Worm (Caenorhabditis elegans) whole organism, young adult: Measurements from ENCODE around the gene vps-45.

ENCODE experiments used
- B0261.1 ChIP-seq: sonication (generic microtip); optimal IDR thresholded peaks from 2 replicates; lab custom pipeline; 2016; ENCODE audit warnings: mild to moderate bottlenecking, missing genetic modification characterization, moderate library complexity, missing compliant biosample characterization
- B0336.3 ChIP-seq: fragments of 200-800 bp; sonication (Bioruptor generic); IDR thresholded peaks from 2 replicates; pipeline ENCODE4 v1.3.6; 2022; ENCODE audit warnings: missing genetic modification characterization, missing compliant biosample characterization
- C06A6.2 ChIP-seq: fragments of 200-800 bp; sonication (Bioruptor generic); conservative IDR thresholded peaks from 2 replicates; pipeline ENCODE4 v1.3.6; 2022; ENCODE audit warnings: missing genetic modification characterization, missing compliant biosample characterization
- D2030.7 ChIP-seq: fragments of 200-800 bp; sonication (Bioruptor generic); IDR thresholded peaks from 2 replicates; pipeline ENCODE4 v1.3.6; 2022; ENCODE audit warnings: missing genetic modification reagents, missing genetic modification characterization, missing compliant biosample characterization
- F22D6.2 ChIP-seq: sonication (generic microtip); optimal IDR thresholded peaks from 2 replicates; lab custom pipeline; 2016; ENCODE audit warnings: mild to moderate bottlenecking, missing genetic modification characterization, missing compliant biosample characterization
- F49E8.2 ChIP-seq: sonication (generic microtip); optimal IDR thresholded peaks from 3 replicates; lab custom pipeline; 2017; ENCODE audit warnings: missing genetic modification characterization, mild to moderate bottlenecking, missing compliant biosample characterization, antibody characterized with exemption, moderate library complexity; ENCODE audit not compliant: insufficient read depth
- K12H6.12 ChIP-seq: fragments of 200-800 bp; sonication (Bioruptor generic); optimal IDR thresholded peaks from 2 replicates; lab custom pipeline; 2018; ENCODE audit warnings: mild to moderate bottlenecking, missing genetic modification characterization, missing compliant biosample characterization
- Y53G8AR.9 ChIP-seq: fragments of 200-800 bp; sonication (Bioruptor generic); conservative IDR thresholded peaks from 2 replicates; pipeline ENCODE4 v1.3.6; 2022; ENCODE audit warnings: missing genetic modification reagents, missing genetic modification characterization, missing compliant biosample characterization
- Y56A3A.18 ChIP-seq: fragments of 200-800 bp; sonication (Bioruptor generic); IDR thresholded peaks from 2 replicates; pipeline ENCODE4 v1.3.6; 2022; ENCODE audit warnings: missing genetic modification reagents, missing genetic modification characterization, missing compliant biosample characterization
- Y67H2A.10 ChIP-seq: fragments of 200-800 bp; sonication (Bioruptor generic); conservative IDR thresholded peaks from 2 replicates; pipeline ENCODE4 v1.3.6; 2022; ENCODE audit warnings: missing genetic modification reagents, missing genetic modification characterization, missing compliant biosample characterization
- Y79H2A.3 ChIP-seq: fragments of 200-800 bp; sonication (Bioruptor generic); conservative IDR thresholded peaks from 2 replicates; pipeline ENCODE4 v1.3.6; 2022; ENCODE audit warnings: missing genetic modification reagents, missing genetic modification characterization, missing compliant biosample characterization
- Y95B8A.8 ChIP-seq: fragments of 200-800 bp; sonication (Bioruptor generic); IDR thresholded peaks from 2 replicates; pipeline ENCODE4 v1.3.6; 2022; ENCODE audit warnings: missing genetic modification reagents, missing genetic modification characterization, missing compliant biosample characterization
- ZK185.1 ChIP-seq: sonication (generic microtip); optimal IDR thresholded peaks from 2 replicates; lab custom pipeline; 2016; ENCODE audit warnings: mild to moderate bottlenecking, missing genetic modification characterization, missing compliant biosample characterization; ENCODE audit not compliant: poor library complexity, severe bottlenecking
- cebp-1 ChIP-seq, 2 experiments: fragments of 200-800 bp in 1 of 2; sonication (Bioruptor generic) in 1 of 2; sonication (generic microtip) in 1 of 2; IDR thresholded peaks in 1 of 2; optimal IDR thresholded peaks in 1 of 2; 2 replicates each; pipeline versions ENCODE4 v1.3.6 to Lab custom; 2017 to 2022; ENCODE audit warnings: missing compliant biosample characterization in 2 of 2, missing genetic modification characterization in 2 of 2, mild to moderate bottlenecking in 1 of 2, missing genetic modification reagents in 1 of 2, moderate library complexity in 1 of 2
- ceh-58 ChIP-seq: fragments of 200-800 bp; sonication (Bioruptor generic); IDR thresholded peaks from 2 replicates; pipeline ENCODE4 v1.3.6; 2022; ENCODE audit warnings: missing genetic modification characterization, missing compliant biosample characterization
- ceh-91 ChIP-seq: fragments of 200-800 bp; sonication (Bioruptor generic); IDR thresholded peaks from 2 replicates; pipeline ENCODE4 v1.3.6; 2022; ENCODE audit warnings: missing genetic modification reagents, missing genetic modification characterization, missing compliant biosample characterization
- chd-7 ChIP-seq: sonication (generic microtip); optimal IDR thresholded peaks from 2 replicates; lab custom pipeline; 2016; ENCODE audit warnings: mild to moderate bottlenecking, missing genetic modification characterization, moderate library complexity, missing compliant biosample characterization
- egl-18 ChIP-seq: fragments of 200-800 bp; sonication (Bioruptor generic); IDR thresholded peaks from 2 replicates; pipeline ENCODE4 v1.3.6; 2022; ENCODE audit warnings: missing genetic modification reagents, missing genetic modification characterization, missing compliant biosample characterization
- gei-17 ChIP-seq: fragments of 200-800 bp; sonication (Bioruptor generic); optimal IDR thresholded peaks from 2 replicates; lab custom pipeline; 2018; ENCODE audit warnings: mild to moderate bottlenecking, missing genetic modification characterization, missing compliant biosample characterization
- hlh-26 ChIP-seq: fragments of 200-800 bp; sonication (Bioruptor generic); conservative IDR thresholded peaks from 2 replicates; pipeline ENCODE4 v1.3.6; 2022; ENCODE audit warnings: missing genetic modification reagents, missing genetic modification characterization, missing compliant biosample characterization
- hmg-20 ChIP-seq: fragments of 200-800 bp; sonication (Bioruptor generic); IDR thresholded peaks from 2 replicates; pipeline ENCODE4 v1.3.6; 2022; ENCODE audit warnings: missing genetic modification reagents, missing genetic modification characterization, missing compliant biosample characterization
- hsf-1 ChIP-seq: fragments of 200-800 bp; sonication (Bioruptor generic); IDR thresholded peaks from 2 replicates; pipeline ENCODE4 v1.3.6; 2022; ENCODE audit warnings: missing genetic modification reagents, missing genetic modification characterization, missing compliant biosample characterization
- let-526 ChIP-seq: fragments of 200-800 bp; sonication (Bioruptor generic); IDR thresholded peaks from 2 replicates; pipeline ENCODE4 v1.3.6; 2022; ENCODE audit warnings: missing genetic modification reagents, missing genetic modification characterization, missing compliant biosample characterization
- lin-26 ChIP-seq: fragments of 200-800 bp; sonication (Bioruptor generic); IDR thresholded peaks from 2 replicates; pipeline ENCODE4 v1.3.6; 2022; ENCODE audit warnings: missing genetic modification reagents, missing genetic modification characterization, missing compliant biosample characterization
- lin-35 ChIP-seq, 3 experiments: fragments of 150-350 bp in 2 of 3; sonication (generic microtip) in 1 of 3; optimal IDR thresholded peaks; 2 replicates each; lab custom pipeline; 2014 to 2018; ENCODE audit warnings: missing biosample characterization in 3 of 3, missing genetic modification characterization in 3 of 3, missing genetic modification reagents in 3 of 3
- lir-1 ChIP-seq: fragments of 200-800 bp; sonication (Bioruptor generic); conservative IDR thresholded peaks from 2 replicates; pipeline ENCODE4 v1.3.6; 2022; ENCODE audit warnings: missing genetic modification reagents, missing genetic modification characterization, missing compliant biosample characterization
- madf-10 ChIP-seq: sonication (generic microtip); optimal IDR thresholded peaks from 2 replicates; lab custom pipeline; 2016; ENCODE audit warnings: mild to moderate bottlenecking, missing genetic modification characterization, missing compliant biosample characterization
- madf-3 ChIP-seq: fragments of 200-800 bp; sonication (Bioruptor generic); IDR thresholded peaks from 2 replicates; pipeline ENCODE4 v1.3.6; 2022; ENCODE audit warnings: missing genetic modification reagents, missing genetic modification characterization, missing compliant biosample characterization
- mes-4 ChIP-seq: sonication (generic microtip); optimal IDR thresholded peaks from 2 replicates; lab custom pipeline; 2016; ENCODE audit warnings: missing genotype, missing genetic modification characterization, missing compliant biosample characterization
- nfya-1 ChIP-seq: sonication (generic microtip); optimal IDR thresholded peaks from 2 replicates; lab custom pipeline; 2017; ENCODE audit warnings: antibody characterized with exemption, missing compliant biosample characterization, missing genetic modification characterization, borderline replicate concordance; ENCODE audit not compliant: insufficient read depth
- nfyb-1 ChIP-seq: fragments of 200-800 bp; sonication (Bioruptor generic); IDR thresholded peaks from 2 replicates; pipeline ENCODE4 v1.3.6; 2022; ENCODE audit warnings: missing genetic modification reagents, missing genetic modification characterization, missing compliant biosample characterization
- nhr-80 ChIP-seq: sonication (generic microtip); optimal IDR thresholded peaks from 2 replicates; lab custom pipeline; 2016; ENCODE audit warnings: missing genetic modification characterization, missing compliant biosample characterization
- repo-1 ChIP-seq: sonication (generic microtip); optimal IDR thresholded peaks from 2 replicates; lab custom pipeline; 2017; ENCODE audit warnings: mild to moderate bottlenecking, missing genetic modification characterization, missing compliant biosample characterization
- rpc-1 ChIP-seq, 2 experiments: fragments of 150-350 bp in 1 of 2; sonication (generic microtip) in 1 of 2; optimal IDR thresholded peaks; 2 replicates each; lab custom pipeline; 2014 to 2018; ENCODE audit warnings: missing biosample characterization in 1 of 2, missing genetic modification characterization in 1 of 2, missing genetic modification reagents in 1 of 2, missing genotype in 1 of 2
- sea-2 ChIP-seq: fragments of 200-800 bp; sonication (Bioruptor generic); IDR thresholded peaks from 2 replicates; pipeline ENCODE4 v1.3.6; 2022; ENCODE audit warnings: missing genetic modification characterization, missing compliant biosample characterization
- snpc-3.4 ChIP-seq: sonication (generic microtip); optimal IDR thresholded peaks from 2 replicates; lab custom pipeline; 2017; ENCODE audit warnings: missing genetic modification characterization, mild to moderate bottlenecking, missing compliant biosample characterization, antibody characterized with exemption, moderate library complexity, missing genotype, missing genetic modification reagents
- tbx-9 ChIP-seq: sonication (generic microtip); optimal IDR thresholded peaks from 2 replicates; lab custom pipeline; 2016; ENCODE audit warnings: borderline replicate concordance, missing genetic modification characterization, inconsistent platforms, missing compliant biosample characterization
- zfh-2 ChIP-seq: fragments of 200-800 bp; sonication (Bioruptor generic); conservative IDR thresholded peaks from 2 replicates; pipeline ENCODE4 v1.3.6; 2022; ENCODE audit warnings: missing genetic modification reagents, missing genetic modification characterization, missing compliant biosample characterization
- ztf-18 ChIP-seq: sonication (generic microtip); optimal IDR thresholded peaks from 2 replicates; lab custom pipeline; 2016; ENCODE audit warnings: missing genotype, mild to moderate bottlenecking, missing genetic modification characterization, missing compliant biosample characterization
- ztf-22 ChIP-seq: fragments of 200-800 bp; sonication (Bioruptor generic); optimal IDR thresholded peaks from 2 replicates; lab custom pipeline; 2018; ENCODE audit warnings: mild to moderate bottlenecking, missing genetic modification characterization, moderate library complexity, missing compliant biosample characterization
- ztf-25 ChIP-seq: fragments of 200-800 bp; sonication (Bioruptor generic); IDR thresholded peaks from 2 replicates; pipeline ENCODE4 v1.3.6; 2022; ENCODE audit warnings: missing genetic modification reagents, missing genetic modification characterization, missing compliant biosample characterization
- ztf-26 ChIP-seq: sonication (generic microtip); optimal IDR thresholded peaks from 2 replicates; lab custom pipeline; 2017; ENCODE audit warnings: missing genetic modification characterization, missing compliant biosample characterization

vps-45 gene

DNA sequence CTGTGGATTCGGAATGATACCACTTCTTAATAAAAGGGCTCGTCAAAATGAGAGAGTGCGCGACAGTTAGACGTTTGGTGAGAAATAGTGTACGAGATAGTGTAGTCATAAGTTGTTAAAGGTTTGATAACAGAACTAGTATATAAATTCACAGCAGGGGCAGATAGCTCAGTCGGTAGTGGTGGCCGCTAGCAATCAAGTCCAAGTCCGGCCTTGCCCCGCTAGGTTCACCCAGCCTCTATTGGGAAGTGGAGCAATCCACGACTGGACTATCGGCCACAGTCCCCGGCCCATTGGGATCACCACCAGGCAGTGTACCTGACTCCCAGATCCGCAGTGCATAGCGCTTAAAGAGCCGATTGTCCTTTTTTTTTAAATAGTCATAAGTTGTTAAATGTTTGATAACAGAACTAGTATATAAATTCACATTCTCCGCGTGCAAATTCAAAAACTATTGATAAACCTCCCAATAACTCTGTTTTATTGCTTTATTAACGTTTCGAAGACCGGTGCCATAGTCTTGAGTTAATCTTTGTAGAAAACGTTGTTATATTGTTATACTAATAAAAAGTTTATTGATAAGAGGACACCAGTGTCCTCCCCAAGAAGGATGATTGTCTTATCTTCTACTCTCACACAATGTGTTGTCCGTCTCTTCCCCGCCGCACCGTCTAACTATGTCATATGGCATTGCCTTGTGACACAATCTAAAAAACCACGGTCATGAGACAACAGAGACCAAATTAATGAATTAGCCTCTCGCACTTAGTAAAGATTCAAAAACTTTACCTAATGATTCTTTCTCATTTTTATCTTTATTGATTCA, 36.2 kb upstream of the vps-45 start (continued):
- TF ChIP-seq madf-10 (tag; lab: Kevin White, UChicago) (peak; percentile 29), B0261.1 (tag; lab: Kevin White, UChicago) (peak; percentile 23), zfh-2 (GFP tag; lab: Robert Waterston, UW) (peak; percentile 63), ZK185.1 (no peak), rpc-1 (optimal IDR thresholded peaks at IDR 0.05; lab: Kevin White, UChicago) (no peak), rpc-1 (tag; optimal IDR thresholded peaks at IDR 0.05; lab: Kevin White, UChicago) (no peak), F22D6.2 (tag; lab: Kevin White, UChicago) (peak; percentile 1), hmg-20 (GFP tag; lab: Robert Waterston, UW) (peak; percentile 44; the same call in 1 of the 2 replicates), madf-3 (GFP tag; lab: Robert Waterston, UW) (peak; percentile 34; the same call in 1 of the 2 replicates), ztf-22 (GFP tag; lab: Kevin White, UChicago) (peak; percentile 67), ztf-18 (tag; lab: Kevin White, UChicago) (peak; percentile 9), B0336.3 (GFP tag; lab: Robert Waterston, UW) (peak; percentile 63), lir-1 (GFP tag; lab: Robert Waterston, UW) (peak; percentile 28; the same call in 1 of the 2 replicates), mes-4 (tag; lab: Kevin White, UChicago) (no peak), Y95B8A.8 (GFP tag; lab: Robert Waterston, UW) (0 out of 2 replicates have a peak, but pooled peaks have one; percentile 44), K12H6.12 (tag; lab: Kevin White, UChicago) (peak; percentile 13), ceh-91 (GFP tag; lab: Robert Waterston, UW) (no peak), repo-1 (peak; percentile 45), Y67H2A.10 (GFP tag; lab: Robert Waterston, UW) (0 out of 2 replicates have a peak, but pooled peaks have one; percentile 9), lin-26 (GFP tag; lab: Robert Waterston, UW) (peak; percentile 63), ztf-26 (tag; lab: Kevin White, UChicago) (peak; percentile 64), gei-17 (peak; percentile 45), nfyb-1 (GFP tag; lab: Robert Waterston, UW) (peak; percentile 48), cebp-1 (GFP tag; IDR thresholded peaks at IDR 0.05; lab: Robert Waterston, UW) (peak; percentile 16; the same call in 1 of the 2 replicates), cebp-1 (tag; optimal IDR thresholded peaks at IDR 0.05; lab: Kevin White, UChicago) (peak; percentile 46), Y56A3A.18 (GFP tag; lab: Robert Waterston, UW) (0 out of 2 replicates have a peak, but pooled peaks have one; percentile 20), Y53G8AR.9 (GFP tag; lab: Robert Waterston, UW) (peak; percentile 65; the same call in 1 of the 2 replicates)

DNA sequence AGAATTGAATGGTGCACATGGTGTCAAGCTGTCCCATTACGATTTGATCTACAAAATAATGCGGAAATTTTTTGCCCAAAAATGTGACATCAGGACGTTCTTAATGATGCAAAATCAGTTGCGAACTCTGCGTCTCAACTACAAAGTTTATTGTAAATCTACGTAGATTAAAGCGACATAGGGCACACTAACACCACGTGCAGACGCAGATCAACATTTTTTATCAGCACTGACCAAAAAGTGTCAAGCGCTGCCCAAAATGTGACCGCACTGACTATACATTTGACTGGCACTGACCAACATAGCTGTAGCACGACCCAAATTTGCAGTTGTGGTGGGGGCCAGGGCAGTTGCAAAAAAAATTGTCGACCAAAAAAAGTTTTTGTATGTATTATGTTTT, 34.9 kb upstream of the vps-45 start:
- no peak for TF ChIP-seq F49E8.2 (tag; lab: Kevin White, UChicago)
- no peak for TF ChIP-seq hlh-26
- TF ChIP-seq ceh-58 (GFP tag; lab: Robert Waterston, UW), result 0 out of 2 replicates have a peak, but pooled peaks have one; percentile 22
- TF ChIP-seq egl-18 (GFP tag; lab: Robert Waterston, UW), result no peak
- TF ChIP-seq tbx-9, result no peak
- TF ChIP-seq nhr-80 (tag; lab: Kevin White, UChicago), result peak; percentile 48
- TF ChIP-seq Y79H2A.3, result no peak

DNA sequence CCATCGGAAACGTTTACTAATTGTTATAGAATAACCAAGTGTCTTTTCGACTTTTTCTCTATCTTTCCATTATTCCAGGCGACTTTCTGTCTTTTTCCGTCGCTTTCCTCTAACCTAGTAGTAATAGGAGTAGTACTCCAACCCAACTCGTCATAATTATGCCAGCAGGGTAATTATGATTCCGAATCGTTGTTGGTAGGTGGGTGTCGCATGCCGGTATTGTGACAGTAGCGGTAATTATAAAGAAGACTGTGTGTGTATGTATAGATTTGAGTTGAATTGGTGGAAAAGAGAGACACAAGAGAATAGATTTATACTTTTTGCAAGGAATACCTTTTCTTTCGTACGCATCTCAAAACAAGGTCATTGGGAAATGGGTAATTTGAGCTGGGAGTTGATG, 30.4 kb upstream of the vps-45 start:
- no peak for TF ChIP-seq snpc-3.4
- no peak for TF ChIP-seq nfya-1 (tag; lab: Kevin White, UChicago)
- no peak for TF ChIP-seq ceh-91 (GFP tag; lab: Robert Waterston, UW)
- TF ChIP-seq egl-18 (GFP tag; lab: Robert Waterston, UW), result no peak
- TF ChIP-seq hmg-20 (GFP tag; lab: Robert Waterston, UW), result no peak
- no peak for TF ChIP-seq chd-7 (tag; lab: Kevin White, UChicago)
- no peak for TF ChIP-seq hsf-1 (GFP tag; lab: Robert Waterston, UW)
- TF ChIP-seq Y56A3A.18 (GFP tag; lab: Robert Waterston, UW), result no peak
- TF ChIP-seq sea-2 (GFP tag; lab: Robert Waterston, UW), result no peak
- TF ChIP-seq ztf-25 (GFP tag; lab: Robert Waterston, UW), result no peak
- TF ChIP-seq cebp-1 (GFP tag; IDR thresholded peaks at IDR 0.05; lab: Robert Waterston, UW), result no peak
- no peak for TF ChIP-seq cebp-1 (tag; optimal IDR thresholded peaks at IDR 0.05; lab: Kevin White, UChicago)
- TF ChIP-seq D2030.7 (GFP tag; lab: Robert Waterston, UW), result no peak
- TF ChIP-seq lin-35 (GFP tag; optimal IDR thresholded peaks at IDR 0.05; lab: Kevin White, UChicago), result no peak
- no peak for TF ChIP-seq B0261.1 (tag; lab: Kevin White, UChicago)
- no peak for TF ChIP-seq C06A6.2 (GFP tag; lab: Robert Waterston, UW)
- no peak for TF ChIP-seq let-526 (GFP tag; lab: Robert Waterston, UW)
